Fruit fly (Drosophila melanogaster) whole organism, prepupa: ENCODE data around the gene ND-20L.

Source experiments
- CG10631 ChIP-seq: fragments of 200-800 bp; sonication (Bioruptor generic); optimal IDR thresholded peaks from 2 replicates; lab custom pipeline; 2016; ENCODE audit warnings: missing biosample characterization, missing genetic modification characterization
- CG10669 ChIP-seq: fragments of 200-800 bp; sonication (Bioruptor generic); optimal IDR thresholded peaks from 3 replicates; lab custom pipeline; 2018; ENCODE audit warnings: missing biosample characterization, mild to moderate bottlenecking, missing genetic modification characterization, moderate library complexity
- CG11294 ChIP-seq: fragments of 200-800 bp; sonication (Bioruptor generic); IDR thresholded peaks from 2 replicates; pipeline ENCODE4 v1.3.6; 2022; ENCODE audit warnings: missing biosample characterization, missing genetic modification characterization
- CG11902 ChIP-seq: fragments of 200-800 bp; sonication (Bioruptor generic); optimal IDR thresholded peaks from 3 replicates; lab custom pipeline; 2016; ENCODE audit warnings: missing biosample characterization, missing genetic modification characterization
- CG15336 ChIP-seq: fragments of 200-800 bp; sonication (Bioruptor generic); IDR thresholded peaks from 2 replicates; pipeline ENCODE4 v1.3.6; 2022; ENCODE audit warnings: missing biosample characterization, missing genetic modification characterization
- CG1621 ChIP-seq: fragments of 200-800 bp; sonication (Bioruptor generic); optimal IDR thresholded peaks from 3 replicates; lab custom pipeline; 2018; ENCODE audit warnings: missing biosample characterization, mild to moderate bottlenecking, missing genetic modification characterization
- CG3032 ChIP-seq: fragments of 200-800 bp; optimal IDR thresholded peaks from 2 replicates; lab custom pipeline; 2019; ENCODE audit warnings: missing biosample characterization, mild to moderate bottlenecking, missing genetic modification characterization, moderate library complexity
- CG31627 ChIP-seq: fragments of 200-800 bp; sonication (Bioruptor generic); optimal IDR thresholded peaks from 3 replicates; lab custom pipeline; 2016; ENCODE audit warnings: missing biosample characterization, missing genetic modification characterization
- CG32006 ChIP-seq: fragments of 200-800 bp; sonication (Bioruptor generic); optimal IDR thresholded peaks from 3 replicates; lab custom pipeline; 2017; ENCODE audit warnings: missing biosample characterization, mild to moderate bottlenecking, missing genetic modification characterization
- CG34406 ChIP-seq: fragments of 200-800 bp; sonication (Bioruptor generic); optimal IDR thresholded peaks from 3 replicates; lab custom pipeline; 2016; ENCODE audit warnings: missing biosample characterization, missing genetic modification characterization
- CG4318 ChIP-seq: fragments of 200-800 bp; sonication (Bioruptor generic); optimal IDR thresholded peaks from 3 replicates; lab custom pipeline; 2017; ENCODE audit warnings: missing biosample characterization, mild to moderate bottlenecking, missing genetic modification characterization
- CG6163 ChIP-seq: fragments of 200-800 bp; sonication (Bioruptor generic); IDR thresholded peaks from 3 replicates; pipeline ENCODE4 v1.3.6; 2022; ENCODE audit warnings: missing biosample characterization, missing genetic modification characterization
- CG6276 ChIP-seq: fragments of 200-800 bp; sonication (Bioruptor generic); optimal IDR thresholded peaks from 2 replicates; lab custom pipeline; 2017; ENCODE audit warnings: missing biosample characterization, mild to moderate bottlenecking, missing genetic modification characterization
- CG6792 ChIP-seq: fragments of 200-800 bp; sonication (Bioruptor generic); optimal IDR thresholded peaks from 3 replicates; lab custom pipeline; 2016; ENCODE audit warnings: missing biosample characterization, missing genetic modification characterization
- CG6854 ChIP-seq: fragments of 200-800 bp; sonication (Bioruptor generic); optimal IDR thresholded peaks from 2 replicates; lab custom pipeline; 2017; ENCODE audit warnings: missing biosample characterization, mild to moderate bottlenecking, missing genetic modification characterization
- CG8119 ChIP-seq: fragments of 200-800 bp; sonication (Bioruptor generic); IDR thresholded peaks from 3 replicates; pipeline ENCODE4 v1.3.6; 2022; ENCODE audit warnings: missing biosample characterization, missing genetic modification characterization
- CG8632 ChIP-seq: fragments of 200-800 bp; sonication (Bioruptor generic); optimal IDR thresholded peaks from 3 replicates; lab custom pipeline; 2016; ENCODE audit warnings: missing biosample characterization, missing genetic modification characterization
- CG9139 ChIP-seq: fragments of 200-800 bp; sonication (Bioruptor generic); optimal IDR thresholded peaks from 3 replicates; lab custom pipeline; 2017; ENCODE audit warnings: missing biosample characterization, mild to moderate bottlenecking, missing genetic modification characterization
- Eip78C ChIP-seq: fragments of 200-800 bp; sonication (Bioruptor generic); peaks from one replicate; lab custom pipeline; 2016; ENCODE audit warnings: missing biosample characterization, missing genetic modification characterization
- Eip93F ChIP-seq: fragments of 200-800 bp; sonication (Bioruptor generic); optimal IDR thresholded peaks from 2 replicates; lab custom pipeline; 2016; ENCODE audit warnings: missing biosample characterization, mild to moderate bottlenecking, missing genetic modification characterization
- Ets21C ChIP-seq: fragments of 200-800 bp; sonication (Bioruptor generic); optimal IDR thresholded peaks from 3 replicates; lab custom pipeline; 2016; ENCODE audit warnings: missing biosample characterization, missing genetic modification characterization
- Ets96B ChIP-seq: fragments of 200-800 bp; optimal IDR thresholded peaks from 2 replicates; lab custom pipeline; 2019; ENCODE audit warnings: missing biosample characterization, mild to moderate bottlenecking, missing genetic modification characterization, moderate library complexity
- Gug ChIP-seq: fragments of 200-800 bp; sonication (Bioruptor generic); IDR thresholded peaks from 2 replicates; pipeline ENCODE4 v1.3.6; 2022; ENCODE audit warnings: missing biosample characterization, missing genetic modification characterization
- Hr38 ChIP-seq: sonication (Bioruptor generic); optimal IDR thresholded peaks from 2 replicates; lab custom pipeline; 2016; ENCODE audit warnings: missing biosample characterization, missing genetic modification characterization
- Hr39 ChIP-seq: fragments of 200-800 bp; sonication (Bioruptor generic); optimal IDR thresholded peaks from 2 replicates; lab custom pipeline; 2016; ENCODE audit warnings: missing biosample characterization, missing genetic modification characterization
- Hr4 ChIP-seq: fragments of 200-800 bp; sonication (Bioruptor generic); optimal IDR thresholded peaks from 3 replicates; lab custom pipeline; 2016; ENCODE audit warnings: missing biosample characterization, missing genetic modification characterization
- Lpt ChIP-seq: fragments of 200-800 bp; sonication (Bioruptor generic); optimal IDR thresholded peaks from 3 replicates; lab custom pipeline; 2016; ENCODE audit warnings: missing biosample characterization, missing genetic modification characterization
- Met ChIP-seq: fragments of 200-800 bp; sonication (Bioruptor generic); optimal IDR thresholded peaks from 3 replicates; lab custom pipeline; 2016; ENCODE audit warnings: missing biosample characterization, missing genetic modification characterization
- OdsH ChIP-seq: fragments of 200-800 bp; sonication (Bioruptor generic); optimal IDR thresholded peaks from 3 replicates; lab custom pipeline; 2016; ENCODE audit warnings: missing biosample characterization, missing genetic modification characterization
- Sox14 ChIP-seq: fragments of 200-800 bp; sonication (Bioruptor generic); optimal IDR thresholded peaks from 3 replicates; lab custom pipeline; 2016; ENCODE audit warnings: missing biosample characterization, missing genetic modification characterization
- Sox15 ChIP-seq: fragments of 200-800 bp; sonication (Bioruptor generic); optimal IDR thresholded peaks from 3 replicates; lab custom pipeline; 2016; ENCODE audit warnings: missing biosample characterization, missing genetic modification characterization
- achi ChIP-seq: fragments of 200-800 bp; sonication (Bioruptor generic); optimal IDR thresholded peaks from 3 replicates; lab custom pipeline; 2016; ENCODE audit warnings: missing biosample characterization, missing genetic modification characterization
- acj6 ChIP-seq: fragments of 200-800 bp; sonication (Bioruptor generic); optimal IDR thresholded peaks from 3 replicates; lab custom pipeline; 2016; ENCODE audit warnings: missing biosample characterization, missing genetic modification characterization
- cyc ChIP-seq: fragments of 200-800 bp; sonication (Bioruptor generic); optimal IDR thresholded peaks from 3 replicates; lab custom pipeline; 2016; ENCODE audit warnings: missing biosample characterization, missing genetic modification characterization
- esn ChIP-seq: fragments of 200-800 bp; sonication (Bioruptor generic); optimal IDR thresholded peaks from 2 replicates; lab custom pipeline; 2016; ENCODE audit warnings: missing biosample characterization, mild to moderate bottlenecking, missing genetic modification characterization, moderate library complexity
- fd59A ChIP-seq: fragments of 200-800 bp; sonication (Bioruptor generic); optimal IDR thresholded peaks from 2 replicates; lab custom pipeline; 2017; ENCODE audit warnings: missing biosample characterization, mild to moderate bottlenecking, missing genetic modification characterization, missing genetic modification reagents
- fkh ChIP-seq: fragments of 200-800 bp; sonication (Bioruptor generic); optimal IDR thresholded peaks from 3 replicates; lab custom pipeline; 2017; ENCODE audit warnings: missing biosample characterization, mild to moderate bottlenecking, missing genetic modification characterization, moderate library complexity
- lz ChIP-seq: fragments of 200-800 bp; sonication (Bioruptor generic); optimal IDR thresholded peaks from 3 replicates; lab custom pipeline; 2016; ENCODE audit warnings: missing biosample characterization, missing genetic modification characterization
- net ChIP-seq: fragments of 200-800 bp; sonication (Bioruptor generic); optimal IDR thresholded peaks from 3 replicates; lab custom pipeline; 2016; ENCODE audit warnings: missing biosample characterization, missing genetic modification characterization
- spab ChIP-seq: fragments of 200-800 bp; sonication (Bioruptor generic); optimal IDR thresholded peaks from 2 replicates; lab custom pipeline; 2017; ENCODE audit warnings: missing biosample characterization, mild to moderate bottlenecking, missing genetic modification characterization, missing genetic modification reagents
- ss ChIP-seq, 2 experiments: fragments of 200-800 bp; sonication (Bioruptor generic); optimal IDR thresholded peaks; 2 replicates in 1 of 2; 3 replicates in 1 of 2; lab custom pipeline; 2017 to 2018; ENCODE audit warnings: mild to moderate bottlenecking in 2 of 2, missing biosample characterization in 2 of 2, missing genetic modification characterization in 2 of 2, moderate library complexity in 1 of 2
- vri ChIP-seq: fragments of 200-800 bp; sonication (Bioruptor generic); optimal IDR thresholded peaks from 3 replicates; lab custom pipeline; 2016; ENCODE audit warnings: missing biosample characterization, mild to moderate bottlenecking, missing genetic modification characterization

ND-20L gene

dm6 chr3R:29547182-29547979 is 31.9 kb downstream of the ND-20L start:
- TF ChIP-seq vri (GFP tag; lab: Kevin White, UChicago) (no peak), Eip78C (GFP tag; lab: Kevin White, UChicago) (peak; percentile 10), Hr4 (no peak), CG6854 (no peak), CG6276 (no peak), CG15336 (no peak), fkh (GFP tag; lab: Kevin White, UChicago) (no peak)

dm6 chr3R:29547983-29548382 is 32.5 kb downstream of the ND-20L start:
- TF ChIP-seq OdsH (no peak), CG15336 (no peak), CG11902 (GFP tag; lab: Kevin White, UChicago) (no peak), Hr39 (GFP tag; lab: Kevin White, UChicago) (no peak), acj6 (no peak), CG6792 (GFP tag; lab: Kevin White, UChicago) (no peak), Eip78C (GFP tag; lab: Kevin White, UChicago) (no peak), CG6163 (GFP tag; lab: Robert Waterston, UW) (no peak), CG10669 (GFP tag; lab: Kevin White, UChicago) (no peak), CG34406 (GFP tag; lab: Kevin White, UChicago) (no peak), Sox15 (GFP tag; lab: Kevin White, UChicago) (no peak), CG4318 (GFP tag; lab: Kevin White, UChicago) (no peak)

dm6 chr3R:29548751-29549150 is 33.2 kb downstream of the ND-20L start:
- TF ChIP-seq fd59A (GFP tag; lab: Kevin White, UChicago) (no peak), fkh (GFP tag; lab: Kevin White, UChicago) (peak; percentile 82)

- TF ChIP-seq CG1621 (tag; lab: Kevin White, UChicago), result no peak
- no peak for TF ChIP-seq CG31627 (GFP tag; lab: Kevin White, UChicago)
- TF ChIP-seq CG9139 (GFP tag; lab: Kevin White, UChicago), result no peak
- TF ChIP-seq lz, result no peak
- no peak for TF ChIP-seq CG6163 (GFP tag; lab: Robert Waterston, UW)
- TF ChIP-seq CG6854, result no peak
- TF ChIP-seq CG4318 (GFP tag; lab: Kevin White, UChicago), result no peak
- TF ChIP-seq acj6, result no peak
- no peak for TF ChIP-seq ss (GFP tag; optimal IDR thresholded peaks at IDR 0.05; lab: Kevin White, UChicago)
- TF ChIP-seq Hr38, result no peak
- no peak for TF ChIP-seq CG11294 (GFP tag; lab: Robert Waterston, UW)
- no peak for TF ChIP-seq CG15336
- no peak for TF ChIP-seq CG10631 (GFP tag; lab: Kevin White, UChicago)
- no peak for TF ChIP-seq CG32006 (GFP tag; lab: Kevin White, UChicago)
- TF ChIP-seq CG10669 (GFP tag; lab: Kevin White, UChicago), result no peak
- no peak for TF ChIP-seq achi
- TF ChIP-seq, all 60 proteins: peak for 0
These were observed 33.6 kb downstream of the ND-20L start for dm6 chr3R:29549157-29549556.

- TF ChIP-seq CG15336 (no peak), CG6854 (no peak), CG11902 (GFP tag; lab: Kevin White, UChicago) (no peak), Hr4 (no peak), Ets96B (tag; lab: Kevin White, UChicago) (peak; percentile 43), Eip93F (no peak), Sox14 (peak; percentile 25), Gug (GFP tag; lab: Robert Waterston, UW) (no peak), Sox15 (GFP tag; lab: Kevin White, UChicago) (no peak), CG3032 (tag; lab: Kevin White, UChicago) (peak; percentile 27), net (no peak), Met (GFP tag; lab: Kevin White, UChicago) (peak; percentile 31), cyc (GFP tag; lab: Kevin White, UChicago) (peak; percentile 26), Hr38 (no peak), Ets21C (GFP tag; lab: Kevin White, UChicago) (no peak), esn (GFP tag; lab: Kevin White, UChicago) (peak; percentile 32), vri (GFP tag; lab: Kevin White, UChicago) (peak; percentile 36), Hr39 (GFP tag; lab: Kevin White, UChicago) (peak; percentile 37), CG6792 (GFP tag; lab: Kevin White, UChicago) (no peak), spab (GFP tag; lab: Kevin White, UChicago) (peak; percentile 10), CG8632 (GFP tag; lab: Kevin White, UChicago) (no peak), CG11294 (GFP tag; lab: Robert Waterston, UW) (no peak), Lpt (GFP tag; lab: Kevin White, UChicago) (no peak), OdsH (peak; percentile 28), CG8119 (GFP tag; lab: Robert Waterston, UW) (0 out of 3 replicates have a peak, but pooled peaks have one; percentile 18)
These were observed 34.4 kb downstream of the ND-20L start for dm6 chr3R:29549945-29550344.
